Fruit fly (Drosophila melanogaster) whole organism, prepupa: ENCODE results near the gene CG6678.

Experiments
- CG1621 ChIP-seq: fragments of 200-800 bp; sonication (Bioruptor generic); optimal IDR thresholded peaks from 3 replicates; lab custom pipeline; 2018; ENCODE audit warnings: missing biosample characterization, mild to moderate bottlenecking, missing genetic modification characterization
- Hr39 ChIP-seq: fragments of 200-800 bp; sonication (Bioruptor generic); optimal IDR thresholded peaks from 2 replicates; lab custom pipeline; 2016; ENCODE audit warnings: missing biosample characterization, missing genetic modification characterization
- Hr4 ChIP-seq: fragments of 200-800 bp; sonication (Bioruptor generic); optimal IDR thresholded peaks from 3 replicates; lab custom pipeline; 2016; ENCODE audit warnings: missing biosample characterization, missing genetic modification characterization
- fd85E ChIP-seq: fragments of 200-800 bp; sonication (Bioruptor generic); optimal IDR thresholded peaks from 3 replicates; lab custom pipeline; 2016; ENCODE audit warnings: missing biosample characterization, missing genetic modification characterization
- pdm3 ChIP-seq: fragments of 200-800 bp; sonication (Bioruptor generic); optimal IDR thresholded peaks from 3 replicates; lab custom pipeline; 2016; ENCODE audit warnings: missing biosample characterization, missing genetic modification characterization

dm6 chr3R:21899170-21899575 is 12.3 kb downstream of the CG6678 start:
- TF ChIP-seq pdm3 (GFP tag; lab: Kevin White, UChicago) (peak; percentile 52), Hr4 (GFP tag; lab: Kevin White, UChicago) (peak; percentile 54), fd85E (GFP tag; lab: Kevin White, UChicago) (no peak), Hr39 (GFP tag; lab: Kevin White, UChicago) (peak; percentile 44), CG1621 (tag; lab: Kevin White, UChicago) (peak; percentile 47)
